Worm (Caenorhabditis elegans) whole organism, L1 larva: ENCODE data around the gene Y37E11AL.1.

ENCODE experiments used
- hpl-2 ChIP-seq: fragments of 150-350 bp; optimal IDR thresholded peaks from 2 replicates; lab custom pipeline; 2014; ENCODE audit warnings: missing biosample characterization, missing genetic modification reagents, missing genetic modification characterization
- mab-9 ChIP-seq: fragments of 200-800 bp; sonication (Bioruptor generic); IDR thresholded peaks from 2 replicates; pipeline ENCODE4 v1.3.6; 2022; ENCODE audit warnings: missing genetic modification reagents, missing genetic modification characterization, missing compliant biosample characterization
- nhr-28 ChIP-seq: fragments of 150-350 bp; optimal IDR thresholded peaks from 2 replicates; lab custom pipeline; 2014; ENCODE audit warnings: missing biosample characterization, missing genetic modification characterization
- nhr-76 ChIP-seq: sonication (generic microtip); optimal IDR thresholded peaks from 2 replicates; lab custom pipeline; 2017; ENCODE audit warnings: missing biosample characterization, missing genetic modification characterization
- snpc-4 ChIP-seq: fragments of 150-350 bp; optimal IDR thresholded peaks from 2 replicates; lab custom pipeline; 2014; ENCODE audit warnings: missing biosample characterization, missing genetic modification characterization
- tbx-2 ChIP-seq: sonication (generic microtip); optimal IDR thresholded peaks from 2 replicates; lab custom pipeline; 2016; ENCODE audit warnings: missing genetic modification characterization, missing compliant biosample characterization
- unc-62 ChIP-seq: fragments of 150-350 bp; optimal IDR thresholded peaks from 2 replicates; lab custom pipeline; 2014; ENCODE audit warnings: missing biosample characterization, missing genetic modification reagents, missing genetic modification characterization
- xbp-1 ChIP-seq: sonication (generic microtip); optimal IDR thresholded peaks from 2 replicates; lab custom pipeline; 2016; ENCODE audit warnings: missing genetic modification characterization, missing compliant biosample characterization

DNA sequence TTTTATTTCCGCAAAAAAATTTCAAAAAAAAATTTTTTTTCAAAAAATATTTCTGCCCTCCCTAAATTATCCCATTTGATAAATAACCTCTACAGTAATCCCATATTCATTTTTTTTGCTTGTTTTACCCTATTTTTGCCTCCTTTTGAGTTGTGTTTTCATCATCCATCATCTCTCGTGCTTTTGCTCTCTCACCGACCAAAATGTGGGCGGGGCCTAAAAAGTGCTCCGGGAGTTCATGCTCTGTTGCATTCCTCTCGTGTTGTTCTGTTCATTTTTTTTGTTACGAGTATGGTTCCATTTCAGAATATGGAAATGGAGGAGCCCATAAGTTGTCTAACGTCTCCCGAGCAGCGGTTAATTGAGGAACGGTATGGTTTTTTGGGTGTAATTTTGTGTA, at the start of gene Y37E11AL.1:
- TF ChIP-seq unc-62 (GFP tag; lab: Kevin White, UChicago) (no peak), nhr-28 (tag; lab: Kevin White, UChicago) (no peak), hpl-2 (no peak), tbx-2 (tag; lab: Kevin White, UChicago) (no peak), nhr-76 (tag; lab: Kevin White, UChicago) (no peak), snpc-4 (tag; lab: Kevin White, UChicago) (no peak), xbp-1 (tag; lab: Kevin White, UChicago) (no peak), mab-9 (GFP tag; lab: Robert Waterston, UW) (no peak)
